Worm (Caenorhabditis elegans): ENCODE measurements around the gene mig-23.

DNA sequence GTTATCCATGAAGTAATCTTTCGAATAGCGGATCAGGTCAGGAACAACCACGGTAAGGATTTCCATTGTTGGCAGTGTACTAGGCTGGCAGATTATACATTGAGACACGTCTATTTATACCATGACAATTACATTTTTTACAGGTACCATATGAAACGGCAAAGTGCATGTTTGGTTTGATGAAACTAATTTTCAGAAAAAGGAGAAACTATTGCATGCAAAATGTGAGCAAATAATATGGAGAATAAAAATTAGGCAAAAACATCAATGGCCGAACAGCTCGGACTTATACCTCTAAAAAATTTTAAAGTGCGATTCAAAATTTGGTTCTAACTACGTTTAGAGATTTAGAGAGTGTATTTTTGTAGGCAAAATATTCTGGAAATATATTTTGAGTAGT lies 44.1 kb upstream of the mig-23 start, which contains the start of gene F22F4.5:
- no peak for TF ChIP-seq snpc-4 (tag; optimal IDR thresholded peaks at IDR 0.05)
- TF ChIP-seq nhr-76 (tag; optimal IDR thresholded peaks at IDR 0.05), result no peak
- no peak for TF ChIP-seq ztf-11 (tag; optimal IDR thresholded peaks at IDR 0.05)
- TF ChIP-seq sptf-1 (tag; optimal IDR thresholded peaks at IDR 0.05), result no peak
- TF ChIP-seq nhr-237 (tag; optimal IDR thresholded peaks at IDR 0.05), result no peak
